Worm (Caenorhabditis elegans): ENCODE results near the gene F53F4.15.

F53F4.15 gene

ce11 chrV:13658577-13658976 lies 37.8 kb downstream of the F53F4.15 start (continued):
- TF ChIP-seq sma-9 (GFP tag; optimal IDR thresholded peaks at IDR 0.05) (peak; percentile 99), sma-9 (tag; optimal IDR thresholded peaks at IDR 0.05) (peak; percentile 55), ztf-4 (tag; optimal IDR thresholded peaks at IDR 0.05) (peak; percentile 89), nhr-237 (tag; optimal IDR thresholded peaks at IDR 0.05) (no peak), ZK546.5 (tag; optimal IDR thresholded peaks at IDR 0.05) (no peak), nhr-25 (tag; optimal IDR thresholded peaks at IDR 0.05) (peak; percentile 92), nhr-11 (tag; optimal IDR thresholded peaks at IDR 0.05) (no peak), F13H6.1 (tag; optimal IDR thresholded peaks at IDR 0.05) (peak; percentile 95), zag-1 (tag; optimal IDR thresholded peaks at IDR 0.05) (no peak), lin-13 (GFP tag; optimal IDR thresholded peaks at IDR 0.05) (peak; percentile 42), alr-1 (tag; optimal IDR thresholded peaks at IDR 0.05) (no peak), lin-11 (tag; optimal IDR thresholded peaks at IDR 0.05) (peak; percentile 52), ceh-82 (tag; optimal IDR thresholded peaks at IDR 0.05) (no peak), nhr-77 (tag; optimal IDR thresholded peaks at IDR 0.05) (no peak)

ce11 chrV:13659219-13659618 lies 38.4 kb downstream of the F53F4.15 start:
- TF ChIP-seq sma-9 (GFP tag; optimal IDR thresholded peaks at IDR 0.05) (peak; percentile 82), sma-9 (tag; optimal IDR thresholded peaks at IDR 0.05) (no peak), ceh-82 (tag; optimal IDR thresholded peaks at IDR 0.05) (no peak), sma-3 (GFP tag; optimal IDR thresholded peaks at IDR 0.05) (no peak), sem-4 (tag; optimal IDR thresholded peaks at IDR 0.05) (no peak), lin-13 (GFP tag; optimal IDR thresholded peaks at IDR 0.05) (no peak), nhr-129 (tag; optimal IDR thresholded peaks at IDR 0.05) (no peak), lsy-2 (tag; optimal IDR thresholded peaks at IDR 0.05) (no peak), nhr-11 (tag; optimal IDR thresholded peaks at IDR 0.05) (no peak), fos-1 (tag; optimal IDR thresholded peaks at IDR 0.05) (peak; percentile 48), nhr-10 (tag; optimal IDR thresholded peaks at IDR 0.05) (no peak), dmd-4 (tag; optimal IDR thresholded peaks at IDR 0.05) (no peak), mdl-1 (tag; optimal IDR thresholded peaks at IDR 0.05) (no peak), mbf-1 (tag; optimal IDR thresholded peaks at IDR 0.05) (no peak), unc-39 (tag; optimal IDR thresholded peaks at IDR 0.05) (no peak), elt-3 (tag; optimal IDR thresholded peaks at IDR 0.05) (no peak), unc-55 (GFP tag; optimal IDR thresholded peaks at IDR 0.05) (no peak), R02D3.7 (tag; optimal IDR thresholded peaks at IDR 0.05) (no peak), blmp-1 (tag; optimal IDR thresholded peaks at IDR 0.05; ENCODE audit: insufficient read depth) (peak; percentile 87), ceh-16 (tag; optimal IDR thresholded peaks at IDR 0.05) (no peak), unc-62 (GFP tag; optimal IDR thresholded peaks at IDR 0.05) (no peak), mab-5 (tag; optimal IDR thresholded peaks at IDR 0.05) (no peak), crh-2 (tag; optimal IDR thresholded peaks at IDR 0.05) (peak; percentile 45), ama-1 (optimal IDR thresholded peaks at IDR 0.05) (no peak), egl-27 (tag; optimal IDR thresholded peaks at IDR 0.05) (no peak), peb-1 (tag; optimal IDR thresholded peaks at IDR 0.05) (no peak), ztf-1 (GFP tag; conservative IDR thresholded peaks at IDR 0.05) (no peak), nhr-12 (tag; optimal IDR thresholded peaks at IDR 0.05) (no peak), skn-1 (tag; optimal IDR thresholded peaks at IDR 0.05) (no peak), nhr-6 (tag; optimal IDR thresholded peaks at IDR 0.05) (no peak), alr-1 (tag; optimal IDR thresholded peaks at IDR 0.05) (no peak)

- TF ChIP-seq elt-1 (tag; optimal IDR thresholded peaks at IDR 0.05) (no peak), peb-1 (tag; optimal IDR thresholded peaks at IDR 0.05) (no peak), sem-4 (tag; optimal IDR thresholded peaks at IDR 0.05) (no peak), nhr-12 (tag; optimal IDR thresholded peaks at IDR 0.05) (no peak), snpc-4 (tag; optimal IDR thresholded peaks at IDR 0.05) (no peak)
These were observed 39.3 kb downstream of the F53F4.15 start for ce11 chrV:13660115-13660514.
